Worm (Caenorhabditis elegans) whole organism, young adult: ENCODE data around the gene C47E8.4.

Experiments
- B0019.2 ChIP-seq: fragments of 200-800 bp; sonication (Bioruptor generic); conservative IDR thresholded peaks from 2 replicates; pipeline ENCODE4 v1.3.6; 2022; ENCODE audit warnings: missing genetic modification reagents, missing genetic modification characterization, missing compliant biosample characterization
- F49E8.2 ChIP-seq: sonication (generic microtip); optimal IDR thresholded peaks from 3 replicates; lab custom pipeline; 2017; ENCODE audit warnings: missing genetic modification characterization, mild to moderate bottlenecking, missing compliant biosample characterization, antibody characterized with exemption, moderate library complexity; ENCODE audit not compliant: insufficient read depth
- Y56A3A.18 ChIP-seq: fragments of 200-800 bp; sonication (Bioruptor generic); IDR thresholded peaks from 2 replicates; pipeline ENCODE4 v1.3.6; 2022; ENCODE audit warnings: missing genetic modification reagents, missing genetic modification characterization, missing compliant biosample characterization
- aptf-3 ChIP-seq: fragments of 200-800 bp; sonication (Bioruptor generic); IDR thresholded peaks from 2 replicates; pipeline ENCODE4 v1.3.6; 2022; ENCODE audit warnings: missing genetic modification characterization, missing compliant biosample characterization
- bed-2 ChIP-seq: fragments of 200-800 bp; sonication (Bioruptor generic); IDR thresholded peaks from 2 replicates; pipeline ENCODE4 v1.3.6; 2022; ENCODE audit warnings: missing genetic modification reagents, missing genetic modification characterization, missing compliant biosample characterization
- cebp-1 ChIP-seq, 2 experiments: fragments of 200-800 bp in 1 of 2; sonication (Bioruptor generic) in 1 of 2; sonication (generic microtip) in 1 of 2; IDR thresholded peaks in 1 of 2; optimal IDR thresholded peaks in 1 of 2; 2 replicates each; pipeline versions ENCODE4 v1.3.6 to Lab custom; 2017 to 2022; ENCODE audit warnings: missing compliant biosample characterization in 2 of 2, missing genetic modification characterization in 2 of 2, mild to moderate bottlenecking in 1 of 2, missing genetic modification reagents in 1 of 2, moderate library complexity in 1 of 2
- egl-44 ChIP-seq: fragments of 200-800 bp; sonication (Bioruptor generic); IDR thresholded peaks from 2 replicates; pipeline ENCODE4 v1.3.6; 2022; ENCODE audit warnings: missing genetic modification reagents, missing genetic modification characterization, missing compliant biosample characterization
- ekl-4 ChIP-seq: fragments of 200-800 bp; sonication (Bioruptor generic); IDR thresholded peaks from 2 replicates; pipeline ENCODE4 v1.3.6; 2022; ENCODE audit warnings: missing genetic modification reagents, missing genetic modification characterization, missing compliant biosample characterization
- lag-1 ChIP-seq: fragments of 200-800 bp; sonication (Bioruptor generic); IDR thresholded peaks from 2 replicates; pipeline ENCODE4 v1.3.6; 2022; ENCODE audit warnings: missing genetic modification reagents, missing genetic modification characterization, missing compliant biosample characterization
- mcd-1 ChIP-seq: fragments of 200-800 bp; sonication (Bioruptor generic); IDR thresholded peaks from 2 replicates; pipeline ENCODE4 v1.3.6; 2022; ENCODE audit warnings: missing genetic modification reagents, missing genetic modification characterization, missing compliant biosample characterization
- ztf-18 ChIP-seq: sonication (generic microtip); optimal IDR thresholded peaks from 2 replicates; lab custom pipeline; 2016; ENCODE audit warnings: missing genotype, mild to moderate bottlenecking, missing genetic modification characterization, missing compliant biosample characterization

DNA sequence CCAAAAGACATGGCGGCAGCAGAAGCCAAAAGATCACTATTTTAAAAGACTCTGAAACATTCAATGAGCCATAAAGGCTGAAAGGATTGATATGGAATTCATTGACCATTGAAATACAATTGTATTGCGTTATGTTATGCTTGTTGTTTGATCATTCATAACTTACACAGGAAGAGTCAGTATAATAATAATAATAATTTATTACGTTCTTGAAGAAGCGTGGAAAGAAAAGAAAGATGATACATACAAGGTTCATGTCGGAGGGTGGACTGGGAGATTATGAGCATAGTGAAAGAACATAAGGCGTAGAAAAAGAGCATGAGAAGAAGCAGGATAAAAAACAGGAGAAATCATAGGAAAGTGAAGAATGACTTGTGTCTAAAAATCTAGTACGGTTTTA, 45.2 kb downstream of the C47E8.4 start, which contains the start of gene F43D2.7:
- no peak for TF ChIP-seq cebp-1 (GFP tag; IDR thresholded peaks at IDR 0.05; lab: Robert Waterston, UW)
- no peak for TF ChIP-seq cebp-1 (tag; optimal IDR thresholded peaks at IDR 0.05; lab: Kevin White, UChicago)
- no peak for TF ChIP-seq ekl-4 (GFP tag; lab: Robert Waterston, UW)
- no peak for TF ChIP-seq ztf-18 (tag; lab: Kevin White, UChicago)
- TF ChIP-seq F49E8.2: no peak
- TF ChIP-seq bed-2 (GFP tag; lab: Robert Waterston, UW): no peak
- TF ChIP-seq lag-1 (GFP tag; lab: Robert Waterston, UW): no peak
- no peak for TF ChIP-seq Y56A3A.18
- TF ChIP-seq aptf-3 (GFP tag; lab: Robert Waterston, UW): no peak
- TF ChIP-seq B0019.2: no peak
- TF ChIP-seq egl-44 (GFP tag; lab: Robert Waterston, UW): no peak
- TF ChIP-seq mcd-1: no peak
